Worm (Caenorhabditis elegans): Measurements from ENCODE around the gene mpst-2.

mpst-2 gene

DNA sequence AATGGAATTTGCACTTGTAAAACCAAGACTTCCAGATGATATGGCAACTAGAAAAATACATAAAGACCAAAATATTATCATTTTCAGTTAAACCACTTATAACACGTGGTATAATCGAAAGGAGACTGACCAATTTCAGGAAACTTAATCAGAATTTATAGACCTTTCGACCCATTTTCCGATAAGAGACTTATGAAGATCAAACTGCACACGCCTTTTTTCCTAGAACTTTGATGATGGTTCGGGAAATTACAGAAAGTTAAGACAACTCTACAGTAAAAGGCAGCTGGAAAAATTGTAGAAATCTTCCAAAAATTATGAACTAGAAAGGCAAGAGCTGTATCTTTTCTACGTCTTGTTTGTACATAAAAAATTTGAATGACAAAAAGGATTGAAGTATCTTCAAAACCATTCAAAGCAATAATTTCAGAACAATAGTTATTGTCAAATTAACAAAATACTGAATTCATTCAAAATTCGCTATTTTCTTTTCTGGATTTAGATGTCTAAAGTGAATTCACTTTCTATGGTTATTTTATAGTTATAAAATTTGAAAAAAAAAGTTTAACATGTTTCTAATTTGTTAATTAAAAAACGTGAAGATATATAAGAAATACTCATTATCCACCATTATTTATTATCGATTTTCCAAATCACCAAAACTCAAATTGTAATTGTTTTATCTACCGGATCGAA is at the start of gene mpst-2, which contains the start of gene H12D21.5:
TSS of gene mpst-2 (minus strand) at position 101 of the 696 bp plus-strand sequence.
TSS of gene H12D21.5 (plus strand) at position 646 of the 696 bp plus-strand sequence.
- TF ChIP-seq unc-62 (GFP tag; optimal IDR thresholded peaks at IDR 0.05) = no peak

ce11 chrV:14942898-14943297 is 49.6 kb upstream of the mpst-2 start:
- no peak for TF ChIP-seq unc-62 (GFP tag; optimal IDR thresholded peaks at IDR 0.05)

- no peak for TF ChIP-seq unc-62 (GFP tag; optimal IDR thresholded peaks at IDR 0.05)
Measured at ce11 chrV:14936587-14936986, 43.3 kb upstream of the mpst-2 start, which contains the start of gene C30G7.2. Gene C30G7.2, plus strand, starts transcription at chrV:14936887.

- no peak for TF ChIP-seq unc-62 (GFP tag; optimal IDR thresholded peaks at IDR 0.05)
Measured at ce11 chrV:14933450-14934218, 40.4 kb upstream of the mpst-2 start.

- TF ChIP-seq unc-62 (GFP tag; optimal IDR thresholded peaks at IDR 0.05) = no peak
Measured at ce11 chrV:14930168-14930567, 36.9 kb upstream of the mpst-2 start.

DNA sequence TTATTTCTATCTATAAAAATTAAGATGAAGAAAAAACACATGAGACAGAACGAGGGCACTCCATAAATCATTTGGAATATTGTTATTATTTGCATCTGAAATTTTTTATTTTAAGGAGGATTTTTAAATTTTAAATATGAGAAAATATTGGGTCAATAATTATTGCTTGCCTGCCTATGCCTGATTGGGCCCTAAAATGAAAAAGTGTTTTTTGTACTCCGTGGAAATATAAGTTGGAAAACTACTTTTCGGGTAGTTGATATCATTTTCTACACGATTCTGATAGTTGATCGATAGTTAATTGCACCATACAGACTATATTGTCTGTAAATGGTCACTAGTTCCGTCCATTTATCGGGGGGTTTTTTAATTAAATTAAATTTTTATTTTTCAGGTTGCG is 35.0 kb upstream of the mpst-2 start, which contains the start of gene srg-55:
TSS of gene srg-55 (minus strand) at position 101 of the 400 bp plus-strand sequence.
- TF ChIP-seq unc-62 (GFP tag; optimal IDR thresholded peaks at IDR 0.05) = no peak

DNA sequence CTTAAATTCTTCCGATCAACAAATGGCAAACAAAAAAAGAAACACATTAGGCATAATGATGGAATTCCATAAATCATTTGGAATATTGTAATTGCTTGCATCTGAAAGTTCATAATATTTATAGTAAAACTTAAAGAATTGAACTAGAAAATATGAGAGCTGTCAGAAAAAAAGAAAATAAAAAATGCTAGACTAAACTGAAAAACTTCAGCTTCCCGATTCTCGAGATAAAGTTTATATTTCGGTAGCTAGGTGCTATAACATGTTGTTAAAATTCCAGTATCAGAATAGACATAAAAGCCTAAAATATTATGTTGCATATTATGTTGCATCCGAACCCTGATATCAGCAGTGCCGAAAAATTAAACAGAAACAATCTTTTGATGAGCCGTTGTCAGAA is 30.8 kb upstream of the mpst-2 start, which contains the start of gene srg-54:
TSS of gene srg-54 (minus strand) at position 101 of the 400 bp plus-strand sequence.
- TF ChIP-seq unc-62 (GFP tag; optimal IDR thresholded peaks at IDR 0.05) = no peak

ce11 chrV:14921509-14921908 is 28.3 kb upstream of the mpst-2 start, which contains the start of gene zmp-4:
Gene zmp-4, minus strand, starts transcription at chrV:14921609.
- TF ChIP-seq unc-62 (GFP tag; optimal IDR thresholded peaks at IDR 0.05) = no peak

ce11 chrV:14915599-14915998 is 22.3 kb upstream of the mpst-2 start, which contains the start of gene H12D21.11:
Gene H12D21.11, plus strand, starts transcription at chrV:14915899.
- TF ChIP-seq unc-62 (GFP tag; optimal IDR thresholded peaks at IDR 0.05) = no peak

- TF ChIP-seq unc-62 (GFP tag; optimal IDR thresholded peaks at IDR 0.05) = no peak
Measured at ce11 chrV:14910758-14911157, 17.5 kb upstream of the mpst-2 start.

ce11 chrV:14909331-14909835 is 16.1 kb upstream of the mpst-2 start, which contains the start of gene H12D21.9:
Gene H12D21.9, minus strand, starts transcription at chrV:14909478.
- TF ChIP-seq unc-62 (GFP tag; optimal IDR thresholded peaks at IDR 0.05) = no peak

DNA sequence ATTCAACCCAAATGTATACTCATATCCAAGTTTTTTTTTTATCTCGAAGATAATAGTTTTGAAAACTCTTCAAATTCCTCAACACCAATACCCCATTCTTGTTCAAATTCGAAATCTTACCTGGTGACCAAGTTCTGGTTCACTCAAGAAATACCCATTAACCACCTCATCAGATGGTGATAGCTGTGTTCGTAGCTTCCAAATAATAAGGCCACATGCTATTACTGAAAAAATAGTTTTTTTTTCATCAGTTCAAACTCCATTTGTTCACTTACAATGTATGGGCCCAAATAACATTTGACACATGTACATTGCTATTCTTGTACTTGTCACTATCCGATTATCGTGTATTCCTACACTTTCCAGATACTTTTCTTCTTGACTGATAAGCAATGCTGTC is 14.2 kb upstream of the mpst-2 start:
- no peak for TF ChIP-seq unc-62 (GFP tag; optimal IDR thresholded peaks at IDR 0.05)

DNA sequence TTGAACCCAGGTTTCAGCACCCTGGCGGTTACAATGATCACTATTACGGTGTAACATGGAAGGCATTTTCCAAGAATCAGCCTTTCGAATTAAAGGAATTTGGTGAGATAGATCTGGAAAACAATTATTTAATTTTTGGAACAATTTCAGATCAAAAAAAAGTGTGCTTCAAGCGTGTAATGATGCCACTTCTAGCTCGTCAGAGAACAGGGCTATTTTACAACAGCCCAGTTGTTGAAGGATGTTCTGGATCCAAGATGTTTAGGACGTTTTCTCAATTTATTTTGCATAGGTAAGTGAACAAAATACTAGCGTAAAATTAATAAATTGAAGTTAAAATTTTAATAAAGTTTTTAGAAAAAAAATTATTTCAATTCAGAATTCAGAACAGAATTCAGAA is 7.7 kb upstream of the mpst-2 start:
- TF ChIP-seq unc-62 (GFP tag; optimal IDR thresholded peaks at IDR 0.05) = no peak

DNA sequence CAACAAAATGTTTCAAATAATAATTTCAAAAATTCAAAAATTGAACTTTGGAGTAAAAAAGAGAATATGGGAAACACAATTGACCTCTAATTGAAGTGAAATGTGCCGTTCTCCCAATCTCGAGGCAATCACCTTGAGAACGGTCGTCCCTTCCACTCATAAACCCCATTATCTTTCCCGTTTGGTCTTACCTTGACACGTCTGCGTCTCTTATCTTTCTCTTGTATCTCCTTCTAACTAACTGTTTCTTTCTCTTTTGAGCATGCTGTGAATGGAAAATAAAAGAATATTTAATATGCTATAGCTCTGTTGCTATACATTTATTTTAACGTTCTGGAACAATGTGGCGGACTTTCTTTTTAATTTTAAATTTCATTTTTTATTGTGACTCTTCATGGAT is 6.3 kb upstream of the mpst-2 start, which contains the start of gene H12D21.10:
TSS of gene H12D21.10 (plus strand) at position 260 of the 400 bp plus-strand sequence.
- TF ChIP-seq unc-62 (GFP tag; optimal IDR thresholded peaks at IDR 0.05) = no peak

ce11 chrV:14897731-14898130 is 4.5 kb upstream of the mpst-2 start, which contains the start of gene H12D21.6:
Gene H12D21.6, minus strand, starts transcription at chrV:14897831.
- TF ChIP-seq unc-62 (GFP tag; optimal IDR thresholded peaks at IDR 0.05) = no peak

DNA sequence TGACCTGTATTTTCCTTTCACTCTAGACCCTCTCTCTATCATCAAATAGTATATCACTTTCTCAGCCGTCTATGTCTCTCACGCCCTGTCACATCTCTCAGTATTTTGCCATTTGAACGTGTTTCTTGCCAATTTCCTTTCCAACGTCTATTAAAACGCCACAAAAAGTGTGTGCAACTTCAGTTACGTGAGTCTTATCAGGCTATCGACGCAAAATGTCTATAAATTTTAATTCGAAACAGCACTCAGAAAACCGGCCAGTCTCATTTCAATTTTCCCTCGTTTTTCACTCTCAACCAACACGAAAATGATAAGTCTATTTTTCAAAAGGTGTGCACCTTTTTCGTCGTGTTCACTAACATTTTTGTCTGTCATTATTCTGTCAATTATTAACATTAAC is 2.3 kb upstream of the mpst-2 start, which contains the start of gene mpst-3:
TSS of gene mpst-3 (plus strand) at position 91 of the 400 bp plus-strand sequence.
- TF ChIP-seq unc-62 (GFP tag; optimal IDR thresholded peaks at IDR 0.05) = no peak

All from whole organism, dauer.